Fruit fly (Drosophila melanogaster) whole organism, embryonic: ENCODE measurements around the gene VhaM9.7-b.
A peak's percentile ranks its signal among the peaks of the same experiment; 100 is the strongest.

Source experiments
- Blimp-1 ChIP-seq: fragments of 200-800 bp; sonication (Bioruptor generic); optimal IDR thresholded peaks from 3 replicates; lab custom pipeline; 2018; ENCODE audit warnings: missing biosample characterization, missing genetic modification characterization, mild to moderate bottlenecking, moderate library complexity, missing genetic modification reagents
- BtbVII ChIP-seq: fragments of 200-800 bp; sonication (Bioruptor generic); optimal IDR thresholded peaks from 3 replicates; lab custom pipeline; 2017; ENCODE audit warnings: missing biosample characterization, mild to moderate bottlenecking, missing genetic modification characterization
- C15 ChIP-seq: fragments of 200-800 bp; sonication (Bioruptor generic); IDR thresholded peaks from 3 replicates; pipeline ENCODE4 v1.3.6; 2022; ENCODE audit warnings: missing biosample characterization, missing genetic modification characterization
- CG10462 ChIP-seq: fragments of 200-800 bp; sonication (Bioruptor generic); optimal IDR thresholded peaks from 2 replicates; lab custom pipeline; 2016; ENCODE audit warnings: missing biosample characterization, missing genetic modification characterization
- CG11504 ChIP-seq: fragments of 200-800 bp; sonication (Bioruptor generic); optimal IDR thresholded peaks from 3 replicates; lab custom pipeline; 2019; ENCODE audit warnings: missing biosample characterization, mild to moderate bottlenecking, missing genetic modification characterization, moderate library complexity
- CG12219 ChIP-seq: fragments of 200-800 bp; sonication (Bioruptor generic); optimal IDR thresholded peaks from 3 replicates; lab custom pipeline; 2018; ENCODE audit warnings: missing biosample characterization, mild to moderate bottlenecking, missing genetic modification characterization
- CG12236 ChIP-seq: fragments of 200-800 bp; sonication (Bioruptor generic); optimal IDR thresholded peaks from 2 replicates; lab custom pipeline; 2016; ENCODE audit warnings: missing biosample characterization, missing genetic modification characterization
- CG1233 ChIP-seq: fragments of 200-800 bp; sonication (Bioruptor generic); optimal IDR thresholded peaks from 4 replicates; lab custom pipeline; 2018; ENCODE audit warnings: missing biosample characterization, mild to moderate bottlenecking, missing genetic modification characterization
- CG12769 ChIP-seq: fragments of 200-800 bp; sonication (Bioruptor generic); optimal IDR thresholded peaks from 2 replicates; lab custom pipeline; 2019; ENCODE audit warnings: missing biosample characterization, mild to moderate bottlenecking, missing genetic modification characterization, moderate library complexity
- CG14667 ChIP-seq: fragments of 200-800 bp; sonication (Bioruptor generic); IDR thresholded peaks from 2 replicates; pipeline ENCODE4 v1.3.6; 2022; ENCODE audit warnings: missing biosample characterization, missing genetic modification characterization
- CG1792 ChIP-seq: fragments of 200-800 bp; sonication (Bioruptor generic); optimal IDR thresholded peaks from 2 replicates; lab custom pipeline; 2016; ENCODE audit warnings: missing biosample characterization, missing genetic modification characterization
- CG18011 ChIP-seq: fragments of 200-800 bp; sonication (Bioruptor generic); optimal IDR thresholded peaks from 2 replicates; lab custom pipeline; 2017; ENCODE audit warnings: missing biosample characterization, missing genetic modification characterization, mild to moderate bottlenecking, moderate library complexity, missing genotype
- CG18599 ChIP-seq: fragments of 200-800 bp; sonication (Bioruptor generic); optimal IDR thresholded peaks from 3 replicates; lab custom pipeline; 2017; ENCODE audit warnings: missing biosample characterization, missing genetic modification characterization, mild to moderate bottlenecking, moderate library complexity, missing genetic modification reagents
- CG4617 ChIP-seq: fragments of 200-800 bp; sonication (Bioruptor generic); optimal IDR thresholded peaks from 3 replicates; lab custom pipeline; 2016; ENCODE audit warnings: missing biosample characterization, missing genetic modification characterization, borderline replicate concordance
- CG6689 ChIP-seq: fragments of 200-800 bp; sonication (Bioruptor generic); IDR thresholded peaks from 2 replicates; pipeline ENCODE4 v1.3.6; 2022; ENCODE audit warnings: missing biosample characterization, missing genetic modification characterization
- CG7839 ChIP-seq: fragments of 200-800 bp; sonication (Bioruptor generic); optimal IDR thresholded peaks from 3 replicates; lab custom pipeline; 2018; ENCODE audit warnings: missing biosample characterization, mild to moderate bottlenecking, missing genetic modification characterization, moderate library complexity
- CG9437 ChIP-seq: fragments of 200-800 bp; sonication (Bioruptor generic); optimal IDR thresholded peaks from 2 replicates; lab custom pipeline; 2018; ENCODE audit warnings: missing biosample characterization, mild to moderate bottlenecking, missing genetic modification characterization
- Deaf1 ChIP-seq: fragments of 200-800 bp; optimal IDR thresholded peaks from 3 replicates; lab custom pipeline; 2019; ENCODE audit warnings: missing biosample characterization, mild to moderate bottlenecking, missing genetic modification characterization, moderate library complexity
- Dfd ChIP-seq, 2 experiments: fragments of >200 bp; optimal IDR thresholded peaks; 2 replicates each; lab custom pipeline; 2017; ENCODE audit warnings: missing biosample characterization in 2 of 2, missing genetic modification characterization in 2 of 2
- HLH54F ChIP-seq: fragments of 200-800 bp; sonication (Bioruptor generic); optimal IDR thresholded peaks from 3 replicates; lab custom pipeline; 2016; ENCODE audit warnings: missing biosample characterization, missing genetic modification characterization
- MBD-R2 ChIP-seq: fragments of 200-800 bp; sonication (Bioruptor generic); IDR thresholded peaks from 2 replicates; pipeline ENCODE4 v1.3.6; 2022; ENCODE audit warnings: missing biosample characterization, missing genetic modification characterization
- Max ChIP-seq: fragments of 200-800 bp; sonication (Bioruptor generic); optimal IDR thresholded peaks from 2 replicates; lab custom pipeline; 2016; ENCODE audit warnings: missing biosample characterization, mild to moderate bottlenecking, missing genetic modification characterization
- Nf-YB ChIP-seq: fragments of 200-800 bp; sonication (Bioruptor generic); optimal IDR thresholded peaks from 3 replicates; lab custom pipeline; 2019; ENCODE audit warnings: missing biosample characterization, mild to moderate bottlenecking, missing genetic modification characterization, moderate library complexity
- Opbp ChIP-seq: fragments of 200-800 bp; sonication (Bioruptor generic); IDR thresholded peaks from 3 replicates; pipeline ENCODE4 v1.3.6; 2022; ENCODE audit warnings: missing biosample characterization, missing genetic modification characterization; ENCODE audit not compliant: partially characterized antibody
- Ravus ChIP-seq: fragments of 200-800 bp; sonication (Bioruptor generic); IDR thresholded peaks from 2 replicates; pipeline ENCODE4 v1.3.6; 2022; ENCODE audit warnings: missing biosample characterization, missing genetic modification characterization
- Rx ChIP-seq: fragments of 200-800 bp; sonication (Bioruptor generic); IDR thresholded peaks from 2 replicates; pipeline ENCODE4 v1.3.6; 2022; ENCODE audit warnings: missing biosample characterization, missing genetic modification characterization
- Taf1 ChIP-seq: fragments of 200-800 bp; sonication (Bioruptor generic); IDR thresholded peaks from 2 replicates; pipeline ENCODE4 v1.3.6; 2022; ENCODE audit warnings: missing biosample characterization, missing genetic modification characterization
- Tbp ChIP-seq: fragments of >200 bp; optimal IDR thresholded peaks from 2 replicates; lab custom pipeline; 2018; ENCODE audit warnings: missing biosample characterization, missing genetic modification characterization
- Trl ChIP-seq, 3 experiments: fragments of >200 bp in 2 of 3; fragments of 200-800 bp in 1 of 3; sonication (Bioruptor generic) in 1 of 3; optimal IDR thresholded peaks; 2 replicates in 1 of 3; 3 replicates in 2 of 3; lab custom pipeline; 2016 to 2017; ENCODE audit warnings: missing biosample characterization in 1 of 3, missing genetic modification characterization in 1 of 3
- ac ChIP-seq: fragments of 200-800 bp; sonication (Bioruptor generic); optimal IDR thresholded peaks from 3 replicates; lab custom pipeline; 2017; ENCODE audit warnings: missing biosample characterization, mild to moderate bottlenecking, missing genetic modification characterization
- amos ChIP-seq: fragments of 200-800 bp; sonication (Bioruptor generic); IDR thresholded peaks from 2 replicates; pipeline ENCODE4 v1.3.6; 2022; ENCODE audit warnings: missing biosample characterization, missing genetic modification characterization; ENCODE audit not compliant: partially characterized antibody
- aop ChIP-seq: fragments of 200-800 bp; sonication (Bioruptor generic); IDR thresholded peaks from 2 replicates; pipeline ENCODE4 v1.3.6; 2022; ENCODE audit warnings: missing biosample characterization, missing genetic modification characterization
- ap ChIP-seq: fragments of 200-800 bp; sonication (Bioruptor generic); IDR thresholded peaks from 2 replicates; pipeline ENCODE4 v1.3.6; 2022; ENCODE audit warnings: missing biosample characterization, missing genetic modification characterization
- ase ChIP-seq: fragments of 200-800 bp; sonication (Bioruptor generic); IDR thresholded peaks from 3 replicates; pipeline ENCODE4 v1.3.6; 2022; ENCODE audit warnings: missing biosample characterization, missing genetic modification characterization
- bbx ChIP-seq: fragments of 200-800 bp; sonication (Bioruptor generic); IDR thresholded peaks from 2 replicates; pipeline ENCODE4 v1.3.6; 2022; ENCODE audit warnings: missing biosample characterization, missing genetic modification characterization; ENCODE audit not compliant: partially characterized antibody
- br ChIP-seq: fragments of >200 bp; optimal IDR thresholded peaks from 2 replicates; lab custom pipeline; 2017
- corto ChIP-seq: fragments of 200-800 bp; sonication (Bioruptor generic); optimal IDR thresholded peaks from 2 replicates; lab custom pipeline; 2016; ENCODE audit warnings: missing biosample characterization, mild to moderate bottlenecking, missing genetic modification characterization, moderate library complexity
- esg ChIP-seq: fragments of 200-800 bp; sonication (Bioruptor generic); conservative IDR thresholded peaks from 2 replicates; pipeline ENCODE4 v1.3.6; 2022; ENCODE audit warnings: missing biosample characterization, missing genetic modification characterization
- eve ChIP-seq, 2 experiments: fragments of >200 bp; optimal IDR thresholded peaks; 2 replicates each; lab custom pipeline; 2017; ENCODE audit warnings: missing biosample characterization in 2 of 2, missing genetic modification characterization in 2 of 2
- insv ChIP-seq, 2 experiments: fragments of 200-800 bp; sonication (Bioruptor generic); optimal IDR thresholded peaks; 3 replicates each; lab custom pipeline; 2016 to 2018; ENCODE audit warnings: missing biosample characterization in 2 of 2, missing genetic modification characterization in 2 of 2
- lbe ChIP-seq: fragments of 200-800 bp; sonication (Bioruptor generic); optimal IDR thresholded peaks from 2 replicates; lab custom pipeline; 2016; ENCODE audit warnings: missing biosample characterization, mild to moderate bottlenecking, missing genetic modification characterization
- onecut ChIP-seq: fragments of 200-800 bp; sonication (Bioruptor generic); IDR thresholded peaks from 2 replicates; pipeline ENCODE4 v1.3.6; 2022; ENCODE audit warnings: missing biosample characterization, missing genetic modification characterization
- peb ChIP-seq: fragments of 200-800 bp; sonication (Bioruptor generic); IDR thresholded peaks from 2 replicates; pipeline ENCODE4 v1.3.6; 2022; ENCODE audit warnings: missing biosample characterization, missing genetic modification characterization
- pho ChIP-seq: fragments of 200-800 bp; sonication (Bioruptor generic); optimal IDR thresholded peaks from 2 replicates; lab custom pipeline; 2016; ENCODE audit warnings: missing biosample characterization, missing genetic modification characterization
- pita ChIP-seq: fragments of 200-800 bp; sonication (Bioruptor generic); optimal IDR thresholded peaks from 2 replicates; lab custom pipeline; 2017; ENCODE audit warnings: missing biosample characterization, mild to moderate bottlenecking, missing genetic modification characterization
- salm ChIP-seq: fragments of 200-800 bp; sonication (Bioruptor generic); optimal IDR thresholded peaks from 2 replicates; lab custom pipeline; 2018; ENCODE audit warnings: missing biosample characterization, mild to moderate bottlenecking, missing genetic modification characterization
- sna ChIP-seq: fragments of 200-800 bp; sonication (Bioruptor generic); IDR thresholded peaks from 2 replicates; pipeline ENCODE4 v1.3.6; 2022; ENCODE audit warnings: missing biosample characterization, missing genetic modification characterization; ENCODE audit not compliant: partially characterized antibody
- tgo ChIP-seq: fragments of 200-800 bp; sonication (Bioruptor generic); IDR thresholded peaks from 3 replicates; pipeline ENCODE4 v1.3.6; 2022; ENCODE audit warnings: missing biosample characterization, missing genetic modification characterization
- zfh2 ChIP-seq: fragments of 200-800 bp; sonication (Bioruptor generic); optimal IDR thresholded peaks from 2 replicates; lab custom pipeline; 2016; ENCODE audit warnings: missing biosample characterization, missing genetic modification characterization

Gene VhaM9.7-b

DNA sequence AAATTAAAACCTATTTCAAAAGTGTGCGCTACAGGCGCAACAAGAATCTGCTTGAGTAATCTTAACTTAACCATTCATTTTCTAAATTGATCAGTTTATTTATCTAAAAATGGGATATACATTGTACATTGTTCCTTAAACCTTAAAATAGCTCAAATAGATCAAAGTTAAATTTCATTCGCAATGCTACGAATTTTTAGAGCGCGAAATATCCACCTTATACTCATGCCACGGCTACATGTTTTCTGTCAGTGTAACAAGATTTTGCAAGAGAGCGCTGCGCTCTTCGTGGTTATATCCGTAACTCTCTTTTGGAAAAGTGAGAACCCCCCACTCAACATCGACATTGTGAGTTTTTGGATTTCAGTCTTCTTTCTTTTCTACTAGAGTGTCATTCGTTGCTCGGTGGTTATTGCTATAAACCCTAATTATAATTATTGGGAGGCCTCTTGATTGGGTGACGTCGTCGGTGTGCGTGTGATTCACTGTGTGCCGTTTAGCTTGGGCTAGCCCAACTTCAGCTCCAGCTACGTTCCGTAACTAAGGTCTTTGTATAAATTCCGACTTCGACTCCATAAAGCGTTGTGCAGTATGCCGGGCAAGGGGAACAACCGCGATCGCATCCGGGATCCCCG, 30.1 kb upstream of the VhaM9.7-b start (continued):
- TF ChIP-seq Tbp (no peak), MBD-R2 (GFP tag; lab: Robert Waterston, UW) (no peak), CG10462 (GFP tag; lab: Kevin White, UChicago) (peak; percentile 21), CG9437 (GFP tag; lab: Kevin White, UChicago) (peak; percentile 19), CG14667 (GFP tag; lab: Robert Waterston, UW) (no peak), Opbp (GFP tag; lab: Robert Waterston, UW) (no peak), ase (GFP tag; lab: Robert Waterston, UW) (no peak), Dfd (GFP tag; optimal IDR thresholded peaks at IDR 0.05; lab: Kevin White, UChicago) (no peak), CG12769 (peak; percentile 46), lbe (GFP tag; lab: Kevin White, UChicago) (no peak), CG6689 (GFP tag; lab: Robert Waterston, UW) (0 out of 2 replicates have a peak, but pooled peaks have one; percentile 9), pita (no peak), C15 (GFP tag; lab: Robert Waterston, UW) (no peak), CG18599 (GFP tag; lab: Kevin White, UChicago) (peak; percentile 35), Max (GFP tag; lab: Kevin White, UChicago) (peak; percentile 4), br (no peak), Rx (GFP tag; lab: Robert Waterston, UW) (0 out of 2 replicates have a peak, but pooled peaks have one; percentile 27), aop (GFP tag; lab: Robert Waterston, UW) (0 out of 2 replicates have a peak, but pooled peaks have one; percentile 21), CG18011 (GFP tag; lab: Kevin White, UChicago) (no peak), CG7839 (tag; lab: Kevin White, UChicago) (peak; percentile 35), tgo (peak; percentile 26; the same call in 1 of the 3 replicates), ap (GFP tag; lab: Robert Waterston, UW) (no peak), Blimp-1 (peak; percentile 29), Nf-YB (GFP tag; lab: Kevin White, UChicago) (no peak), onecut (GFP tag; lab: Robert Waterston, UW) (no peak), corto (GFP tag; lab: Kevin White, UChicago) (no peak), Ravus (GFP tag; lab: Robert Waterston, UW) (no peak), Trl (optimal IDR thresholded peaks at IDR 0.05; lab: Kevin White, UChicago) (peak; percentile 63 to 74), Trl (GFP tag; optimal IDR thresholded peaks at IDR 0.05; lab: Kevin White, UChicago) (peak; percentile 14), zfh2 (GFP tag; lab: Kevin White, UChicago) (peak; percentile 36), ac (GFP tag; lab: Kevin White, UChicago) (no peak), CG1792 (GFP tag; lab: Kevin White, UChicago) (peak; percentile 16), CG12219 (peak; percentile 38), CG11504 (tag; lab: Kevin White, UChicago) (peak; percentile 62), CG12236 (GFP tag; lab: Kevin White, UChicago) (no peak), amos (GFP tag; lab: Robert Waterston, UW) (no peak), peb (GFP tag; lab: Robert Waterston, UW) (no peak), sna (GFP tag; lab: Robert Waterston, UW) (no peak), salm (tag; lab: Kevin White, UChicago) (no peak), CG1233 (no peak), esg (GFP tag; lab: Robert Waterston, UW) (no peak), CG4617 (no peak), Deaf1 (no peak), bbx (no peak; the same call in 1 of the 2 replicates), pho (GFP tag; lab: Kevin White, UChicago) (peak; percentile 42), HLH54F (GFP tag; lab: Kevin White, UChicago) (peak; percentile 6), insv (GFP tag; optimal IDR thresholded peaks at IDR 0.05; lab: Kevin White, UChicago) (no peak), eve (GFP tag; optimal IDR thresholded peaks at IDR 0.05; lab: Kevin White, UChicago) (no peak), Taf1 (GFP tag; lab: Robert Waterston, UW) (no peak), BtbVII (GFP tag; lab: Kevin White, UChicago) (peak; percentile 53)
